Worm (Caenorhabditis elegans) whole organism, L4/young adult: ENCODE measurements around the gene C16C4.18.

Experiments used
- W03F9.2 ChIP-seq: fragments of 150-350 bp; optimal IDR thresholded peaks from 2 replicates; lab custom pipeline; 2014; ENCODE audit warnings: missing biosample characterization, missing genetic modification characterization
- dao-5 ChIP-seq: sonication (generic microtip); optimal IDR thresholded peaks from 2 replicates; lab custom pipeline; 2016; ENCODE audit warnings: missing genotype, missing genetic modification characterization, moderate library complexity, missing compliant biosample characterization
- him-1 ChIP-seq: sonication (generic microtip); optimal IDR thresholded peaks from 2 replicates; lab custom pipeline; 2016; ENCODE audit warnings: missing genotype, missing genetic modification reagents, missing genetic modification characterization, missing compliant biosample characterization

DNA sequence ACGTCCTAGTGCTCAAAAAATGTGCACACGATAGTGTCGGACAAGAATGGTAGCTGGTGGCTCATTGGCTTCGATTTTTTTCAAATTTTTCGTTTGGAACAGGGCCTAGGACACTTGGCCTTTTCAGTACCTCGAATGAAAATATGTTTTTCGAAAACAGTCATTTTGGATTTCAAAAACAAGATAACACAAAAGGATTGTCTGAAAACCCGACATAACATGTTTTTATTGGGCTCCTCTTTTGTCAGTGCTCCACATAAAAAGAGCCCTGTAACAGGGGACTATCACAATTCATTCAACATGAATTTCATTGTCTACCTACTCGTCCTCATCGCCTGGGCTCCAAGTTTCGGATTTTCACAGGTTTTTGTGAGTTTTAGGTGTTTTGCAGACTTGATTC is 3.1 kb upstream of the C16C4.18 start, which contains the start of gene C16C4.17:
- TF ChIP-seq him-1 (tag; lab: Kevin White, UChicago): no peak
- no peak for TF ChIP-seq W03F9.2 (tag; lab: Kevin White, UChicago)
- no peak for TF ChIP-seq dao-5 (tag; lab: Kevin White, UChicago)
